Fruit fly (Drosophila melanogaster) S2 (cell line): ENCODE measurements around the gene CG7945.

Experiments
- CG8478 ChIP-seq: fragments of >200 bp; optimal IDR thresholded peaks from 2 replicates; lab custom pipeline; 2018
- CTCF ChIP-seq, 2 experiments: fragments of >200 bp; optimal IDR thresholded peaks; 2 replicates each; lab custom pipeline; 2018

- TF ChIP-seq CTCF (optimal IDR thresholded peaks at IDR 0.05; lab: Kevin White, UChicago) (no peak), CG8478 (lab: Kevin White, UChicago) (no peak)
These were observed 16.6 kb downstream of the CG7945 start for dm6 chr3L:15507148-15507896.
